Worm (Caenorhabditis elegans) whole organism, L2 larva: ENCODE results near the gene iscu-1.

ENCODE experiments used
- aly-2 ChIP-seq: fragments of 150-350 bp; optimal IDR thresholded peaks from 2 replicates; lab custom pipeline; 2014; ENCODE audit warnings: missing biosample characterization, missing genetic modification characterization
- ama-1 ChIP-seq: fragments of 150-350 bp; optimal IDR thresholded peaks from 2 replicates; lab custom pipeline; 2018; ENCODE audit warnings: inconsistent platforms
- egl-27 ChIP-seq: sonication (generic microtip); optimal IDR thresholded peaks from 3 replicates; lab custom pipeline; 2017; ENCODE audit warnings: missing biosample characterization, missing genetic modification reagents, missing genetic modification characterization
- fos-1 ChIP-seq: fragments of 150-350 bp; optimal IDR thresholded peaks from 2 replicates; lab custom pipeline; 2014; ENCODE audit warnings: missing biosample characterization, missing genetic modification characterization
- mdl-1 ChIP-seq, 2 experiments: fragments of 150-350 bp in 1 of 2; sonication (generic microtip) in 1 of 2; optimal IDR thresholded peaks; 2 replicates each; lab custom pipeline; 2017; ENCODE audit warnings: missing biosample characterization in 2 of 2, missing genetic modification characterization in 2 of 2
- nhr-237 ChIP-seq: fragments of 150-350 bp; optimal IDR thresholded peaks from 2 replicates; lab custom pipeline; 2014; ENCODE audit warnings: missing biosample characterization, missing genetic modification characterization
- skn-1 ChIP-seq: sonication (generic microtip); optimal IDR thresholded peaks from 2 replicates; lab custom pipeline; 2017; ENCODE audit warnings: missing biosample characterization, missing genetic modification characterization
- sma-3 ChIP-seq: sonication (generic microtip); optimal IDR thresholded peaks from 2 replicates; lab custom pipeline; 2016; ENCODE audit warnings: missing genetic modification reagents, missing genetic modification characterization, missing compliant biosample characterization

ce11 chrIV:13783237-13784012 is at the start of gene iscu-1:
- TF ChIP-seq skn-1 (no peak), egl-27 (no peak), ama-1 (no peak), fos-1 (no peak), mdl-1 (tag; optimal IDR thresholded peaks at IDR 0.05; lab: Kevin White, UChicago) (no peak), nhr-237 (tag; lab: Kevin White, UChicago) (no peak), sma-3 (no peak), aly-2 (tag; lab: Kevin White, UChicago) (no peak)
